Worm (Caenorhabditis elegans): ENCODE results near the gene F09E5.7.

Gene F09E5.7

DNA sequence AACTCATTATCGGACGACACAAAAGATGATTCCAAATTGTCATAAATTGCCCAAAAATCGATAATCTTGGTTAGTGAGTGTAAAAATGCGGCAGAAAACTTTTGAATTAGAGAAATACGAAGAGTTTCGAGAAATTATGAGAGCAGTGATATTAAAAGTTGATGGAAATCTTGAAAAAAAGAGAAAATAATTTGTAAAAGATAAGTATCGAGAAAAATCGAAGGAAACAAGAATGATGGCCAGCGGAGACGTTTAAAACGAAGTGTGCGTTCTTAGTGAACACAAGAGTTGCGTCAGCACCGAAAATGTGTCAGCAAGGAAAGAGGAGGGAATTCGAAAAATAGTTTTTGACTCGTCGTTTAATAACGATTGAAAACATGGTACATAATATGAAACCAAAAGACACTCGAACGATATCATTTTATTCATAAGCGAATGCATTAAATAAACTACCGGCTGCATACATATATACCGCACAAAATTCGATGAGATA lies 38.0 kb downstream of the F09E5.7 start, which contains the start of gene ndx-6:
Gene ndx-6, minus strand, starts transcription at position 51 of the 493 bp plus-strand sequence.
- TF ChIP-seq unc-62 (GFP tag; optimal IDR thresholded peaks at IDR 0.05), result no peak

DNA sequence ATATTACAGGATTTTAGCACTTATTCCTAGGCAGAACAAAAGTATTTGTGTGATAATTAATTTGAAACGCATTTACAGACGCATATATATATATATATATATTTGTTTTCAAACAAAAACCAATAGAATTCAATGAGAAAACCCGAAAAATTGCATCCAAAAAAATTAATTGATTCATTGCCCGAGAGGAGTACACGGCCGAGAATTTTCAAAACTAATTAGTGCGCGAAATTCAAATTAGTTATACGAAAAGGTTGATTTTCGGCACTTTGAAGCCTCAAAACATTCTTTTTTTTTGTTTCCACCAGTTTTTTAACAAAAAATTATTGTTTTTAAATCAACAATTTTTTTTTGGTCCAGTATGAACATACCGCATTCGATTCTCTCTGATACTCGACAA lies 39.5 kb downstream of the F09E5.7 start:
- TF ChIP-seq unc-62 (GFP tag; optimal IDR thresholded peaks at IDR 0.05), result no peak

DNA sequence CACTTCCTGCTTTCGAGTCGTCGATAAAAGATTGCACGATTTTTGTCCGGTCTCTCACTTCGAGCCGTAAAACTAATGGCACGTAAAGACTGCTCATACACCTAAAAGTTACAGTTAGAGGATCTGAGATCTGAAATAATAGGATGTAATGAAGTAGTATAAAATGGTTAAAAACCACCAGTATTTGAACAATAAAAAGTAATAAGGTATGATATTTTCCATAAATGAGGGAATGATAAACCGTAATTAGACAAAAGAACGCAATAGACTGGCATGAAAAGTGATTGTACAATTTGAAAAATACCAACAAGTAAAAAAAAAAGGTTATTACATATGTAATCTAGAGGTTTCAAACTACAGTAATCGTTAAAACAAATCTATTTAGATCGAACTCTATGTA lies 41.2 kb downstream of the F09E5.7 start, which contains the start of gene brap-2:
Gene brap-2, minus strand, starts transcription at position 101 of the 400 bp plus-strand sequence.
- no peak for TF ChIP-seq unc-62 (GFP tag; optimal IDR thresholded peaks at IDR 0.05)

DNA sequence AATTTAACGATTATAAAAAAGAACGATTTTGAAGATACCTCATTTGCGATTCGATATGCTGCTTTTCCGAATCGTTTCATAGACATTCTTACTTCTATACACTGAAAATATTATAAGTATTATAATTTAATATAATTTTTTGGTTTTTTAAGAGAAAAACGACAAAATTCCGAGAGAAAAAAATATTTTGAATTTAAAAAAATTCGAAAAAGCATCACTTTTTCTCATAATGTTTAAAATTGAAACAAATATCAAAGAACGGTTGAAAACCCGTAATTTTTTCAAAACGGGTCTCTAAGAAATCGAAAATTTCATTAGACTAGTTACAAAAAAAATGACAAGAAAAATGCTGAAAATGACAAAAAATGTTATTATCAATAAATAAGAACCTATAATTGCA lies 43.7 kb downstream of the F09E5.7 start, which contains the start of gene pink-1:
Gene pink-1, minus strand, starts transcription at position 101 of the 400 bp plus-strand sequence.
- no peak for TF ChIP-seq unc-62 (GFP tag; optimal IDR thresholded peaks at IDR 0.05)

DNA sequence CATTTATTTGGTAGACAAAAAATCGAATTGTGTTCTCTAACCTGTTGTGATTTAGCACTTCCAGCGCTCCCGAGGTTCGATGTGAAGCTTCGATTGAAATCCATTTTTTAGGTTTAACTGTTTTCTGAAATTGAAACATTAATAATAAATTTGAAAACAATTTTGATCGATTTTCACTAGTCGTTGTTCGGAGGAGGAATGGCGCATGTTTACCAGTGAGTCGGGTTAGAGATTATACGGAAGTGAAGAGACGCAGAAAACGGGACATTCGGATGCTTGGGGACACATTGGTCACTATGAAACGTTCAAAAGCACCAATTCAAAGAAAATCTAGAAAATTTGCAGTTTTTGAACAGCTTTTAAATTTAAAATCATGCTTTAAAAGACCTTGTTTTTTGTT lies 46.9 kb downstream of the F09E5.7 start, which contains the start of gene fbxl-3:
Gene fbxl-3, minus strand, starts transcription at position 124 of the 400 bp plus-strand sequence.
- TF ChIP-seq unc-62 (GFP tag; optimal IDR thresholded peaks at IDR 0.05), result no peak

DNA sequence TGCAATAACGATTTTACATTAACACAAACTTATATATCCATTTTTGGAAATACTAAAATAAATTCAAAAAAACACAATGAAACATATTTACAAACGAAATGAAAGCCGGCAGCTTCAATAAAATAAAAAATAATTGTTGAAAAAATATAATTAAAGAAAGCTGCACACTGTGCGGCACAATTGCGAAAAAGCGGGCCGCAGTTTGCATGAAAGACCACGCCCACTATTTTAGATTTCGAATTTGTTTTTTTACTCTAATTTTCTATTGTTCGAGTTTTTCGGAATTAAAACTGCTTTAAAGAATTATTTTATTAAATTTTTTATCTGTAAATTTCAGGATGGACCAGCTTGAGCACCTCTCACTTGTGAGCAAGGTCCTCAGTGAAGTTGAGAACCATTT lies 47.3 kb downstream of the F09E5.7 start, which contains the start of gene mog-5:
Gene mog-5, plus strand, starts transcription at position 338 of the 400 bp plus-strand sequence.
- no peak for TF ChIP-seq unc-62 (GFP tag; optimal IDR thresholded peaks at IDR 0.05)

All from whole organism, dauer.